Fruit fly (Drosophila melanogaster): Measurements from ENCODE around the gene CG10336.

dm6 chr2L:18653328-18653675 lies 36.0 kb upstream of the CG10336 start:
- TF ChIP-seq CTCF (optimal IDR thresholded peaks at IDR 0.05) (no peak), CG8478 (optimal IDR thresholded peaks at IDR 0.05) (no peak)
